Worm (Caenorhabditis elegans) whole organism, late embryonic: ENCODE results near the gene Y41C4A.7.

Experiments
- C38D4.7 ChIP-seq: fragments of 200-800 bp; sonication (Bioruptor generic); optimal IDR thresholded peaks from 2 replicates; lab custom pipeline; 2018; ENCODE audit warnings: mild to moderate bottlenecking, missing genetic modification characterization, moderate library complexity, missing compliant biosample characterization
- eyg-1 ChIP-seq: sonication (generic microtip); optimal IDR thresholded peaks from 2 replicates; lab custom pipeline; 2016; ENCODE audit warnings: missing genotype, missing genetic modification characterization, missing compliant biosample characterization
- fkh-10 ChIP-seq: fragments of 150-350 bp; optimal IDR thresholded peaks from 2 replicates; lab custom pipeline; 2014; ENCODE audit warnings: missing biosample characterization, missing genetic modification reagents, missing genetic modification characterization
- hlh-8 ChIP-seq: sonication (generic microtip); optimal IDR thresholded peaks from 2 replicates; lab custom pipeline; 2016; ENCODE audit warnings: missing genotype, missing genetic modification characterization, missing compliant biosample characterization
- tbx-2 ChIP-seq: sonication (generic microtip); optimal IDR thresholded peaks from 2 replicates; lab custom pipeline; 2016; ENCODE audit warnings: missing genetic modification characterization, missing compliant biosample characterization

- TF ChIP-seq tbx-2 (tag; lab: Kevin White, UChicago) (no peak), eyg-1 (tag; lab: Kevin White, UChicago) (no peak), hlh-8 (no peak), C38D4.7 (GFP tag; lab: Kevin White, UChicago) (no peak), fkh-10 (GFP tag; lab: Kevin White, UChicago) (no peak)
These were observed 19.9 kb downstream of the Y41C4A.7 start, which contains the start of gene Y41C4A.9 for ce11 chrIII:11718548-11718947.
